Worm (Caenorhabditis elegans) whole organism, L4 larva: ENCODE measurements around the gene ergi-3.

Experiments used
- ceh-62 ChIP-seq: sonication (generic microtip); optimal IDR thresholded peaks from 2 replicates; lab custom pipeline; 2017; ENCODE audit warnings: missing biosample characterization, missing genetic modification characterization
- dmd-8 ChIP-seq: fragments of 200-800 bp; sonication (Bioruptor generic); IDR thresholded peaks from 2 replicates; pipeline ENCODE4 v1.3.6; 2022; ENCODE audit warnings: missing genetic modification characterization, missing compliant biosample characterization
- lin-1 ChIP-seq: fragments of 200-800 bp; sonication (Bioruptor generic); IDR thresholded peaks from 2 replicates; pipeline ENCODE4 v1.3.6; 2022; ENCODE audit warnings: missing genetic modification reagents, missing genetic modification characterization, missing compliant biosample characterization
- nhr-28 ChIP-seq: fragments of 150-350 bp; optimal IDR thresholded peaks from 2 replicates; lab custom pipeline; 2014; ENCODE audit warnings: missing biosample characterization, missing genetic modification characterization
- nhr-6 ChIP-seq: fragments of 150-350 bp; optimal IDR thresholded peaks from 2 replicates; lab custom pipeline; 2014; ENCODE audit warnings: missing biosample characterization, missing genetic modification characterization
- nhr-77 ChIP-seq: fragments of 150-350 bp; optimal IDR thresholded peaks from 2 replicates; lab custom pipeline; 2014; ENCODE audit warnings: missing biosample characterization, missing genetic modification characterization
- pqm-1 ChIP-seq: sonication (generic microtip); optimal IDR thresholded peaks from 2 replicates; lab custom pipeline; 2017; ENCODE audit warnings: missing biosample characterization, missing genetic modification characterization
- skn-1 ChIP-seq: fragments of 150-350 bp; optimal IDR thresholded peaks from 2 replicates; lab custom pipeline; 2014; ENCODE audit warnings: missing biosample characterization, missing genetic modification characterization
- tra-1 ChIP-seq: fragments of 200-800 bp; sonication (Bioruptor generic); IDR thresholded peaks from 2 replicates; pipeline ENCODE4 v1.3.6; 2022; ENCODE audit warnings: missing genetic modification reagents, missing genetic modification characterization, missing compliant biosample characterization
- zip-11 ChIP-seq: fragments of 200-800 bp; sonication (Bioruptor generic); IDR thresholded peaks from 2 replicates; pipeline ENCODE4 v1.3.6; 2022; ENCODE audit warnings: missing genetic modification characterization, missing compliant biosample characterization

DNA sequence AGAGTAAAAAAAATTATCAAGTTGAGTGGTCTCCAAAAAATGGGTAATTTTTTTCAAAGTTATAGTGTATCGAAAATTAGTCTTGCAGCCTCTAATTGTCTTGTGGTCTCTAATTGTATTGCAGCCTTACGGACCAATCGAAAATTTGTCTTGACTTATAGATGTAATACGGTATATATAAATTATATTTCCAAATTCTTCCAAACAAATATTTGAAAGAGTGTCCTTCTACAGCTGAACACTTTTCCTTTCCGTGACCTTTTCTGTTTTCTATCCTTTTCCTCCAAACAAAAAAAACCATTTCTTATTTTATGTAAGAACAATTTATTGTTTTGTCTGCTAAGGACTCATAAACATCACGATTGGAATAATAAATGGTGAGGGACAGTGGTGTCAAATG is 24.1 kb upstream of the ergi-3 start, which contains the start of gene K09E9.7:
- no peak for TF ChIP-seq lin-1 (GFP tag; lab: Robert Waterston, UW)
- TF ChIP-seq nhr-28 (tag; lab: Kevin White, UChicago) = no peak
- no peak for TF ChIP-seq pqm-1
- no peak for TF ChIP-seq ceh-62 (tag; lab: Kevin White, UChicago)
- TF ChIP-seq tra-1 (GFP tag; lab: Robert Waterston, UW) = no peak
- TF ChIP-seq nhr-6 (tag; lab: Kevin White, UChicago) = no peak
- no peak for TF ChIP-seq dmd-8
- TF ChIP-seq zip-11 (GFP tag; lab: Robert Waterston, UW) = no peak
- no peak for TF ChIP-seq nhr-77 (tag; lab: Kevin White, UChicago)
- no peak for TF ChIP-seq skn-1 (tag; lab: Kevin White, UChicago)
